Fruit fly (Drosophila melanogaster) whole organism, embryonic: ENCODE results near the gene Claspin.

Source experiments
- ATbp ChIP-seq: fragments of 200-800 bp; sonication (Bioruptor generic); optimal IDR thresholded peaks from 2 replicates; lab custom pipeline; 2017; ENCODE audit warnings: missing biosample characterization, mild to moderate bottlenecking, missing genetic modification characterization, missing genetic modification reagents
- Ada2b ChIP-seq: fragments of 200-800 bp; sonication (Bioruptor generic); IDR thresholded peaks from 2 replicates; pipeline ENCODE4 v1.3.6; 2022; ENCODE audit warnings: missing biosample characterization, missing genetic modification characterization
- Atf3 ChIP-seq: fragments of 200-800 bp; sonication (Bioruptor generic); optimal IDR thresholded peaks from 3 replicates; lab custom pipeline; 2016; ENCODE audit warnings: missing biosample characterization, missing genetic modification characterization
- Bdp1 ChIP-seq: fragments of 200-800 bp; sonication (Bioruptor generic); optimal IDR thresholded peaks from 3 replicates; lab custom pipeline; 2016; ENCODE audit warnings: missing biosample characterization, missing genetic modification characterization
- CG10267 ChIP-seq: fragments of 200-800 bp; sonication (Bioruptor generic); optimal IDR thresholded peaks from 2 replicates; lab custom pipeline; 2018; ENCODE audit warnings: missing biosample characterization, mild to moderate bottlenecking, missing genetic modification characterization, moderate library complexity
- CG10959 ChIP-seq: fragments of 200-800 bp; sonication (Bioruptor generic); IDR thresholded peaks from 2 replicates; pipeline ENCODE4 v1.3.6; 2022; ENCODE audit warnings: missing biosample characterization, missing genetic modification characterization
- CG12219 ChIP-seq: fragments of 200-800 bp; sonication (Bioruptor generic); optimal IDR thresholded peaks from 3 replicates; lab custom pipeline; 2018; ENCODE audit warnings: missing biosample characterization, mild to moderate bottlenecking, missing genetic modification characterization
- CG13287 ChIP-seq: fragments of 200-800 bp; sonication (Bioruptor generic); IDR thresholded peaks from 2 replicates; pipeline ENCODE4 v1.3.6; 2022; ENCODE audit warnings: missing biosample characterization, missing genetic modification characterization; ENCODE audit not compliant: partially characterized antibody
- CG14860 ChIP-seq: fragments of 200-800 bp; sonication (Bioruptor generic); IDR thresholded peaks from 3 replicates; pipeline ENCODE4 v1.3.6; 2022; ENCODE audit warnings: missing biosample characterization, missing genetic modification characterization; ENCODE audit not compliant: partially characterized antibody
- CG14965 ChIP-seq: fragments of 200-800 bp; sonication (Bioruptor generic); optimal IDR thresholded peaks from 2 replicates; lab custom pipeline; 2016; ENCODE audit warnings: missing biosample characterization, missing genetic modification characterization, borderline replicate concordance
- CG17186 ChIP-seq: fragments of 200-800 bp; sonication (Bioruptor generic); optimal IDR thresholded peaks from 3 replicates; lab custom pipeline; 2017; ENCODE audit warnings: missing biosample characterization, missing genetic modification reagents, missing genetic modification characterization
- CG17568 ChIP-seq: fragments of 200-800 bp; sonication (Bioruptor generic); optimal IDR thresholded peaks from 2 replicates; lab custom pipeline; 2018; ENCODE audit warnings: missing biosample characterization, mild to moderate bottlenecking, missing genetic modification characterization, moderate library complexity
- CG17802 ChIP-seq: fragments of 200-800 bp; sonication (Bioruptor generic); optimal IDR thresholded peaks from 2 replicates; lab custom pipeline; 2018; ENCODE audit warnings: missing biosample characterization, mild to moderate bottlenecking, missing genetic modification characterization, moderate library complexity
- CG2120 ChIP-seq: fragments of 200-800 bp; sonication (Bioruptor generic); optimal IDR thresholded peaks from 3 replicates; lab custom pipeline; 2016; ENCODE audit warnings: missing biosample characterization, missing genetic modification characterization
- CG32772 ChIP-seq: fragments of 200-800 bp; sonication (Bioruptor generic); IDR thresholded peaks from 2 replicates; pipeline ENCODE4 v1.3.6; 2022; ENCODE audit warnings: missing biosample characterization, missing genetic modification characterization
- CG34422 ChIP-seq: fragments of 200-800 bp; sonication (Bioruptor generic); IDR thresholded peaks from 3 replicates; pipeline ENCODE4 v1.3.6; 2022; ENCODE audit warnings: missing biosample characterization, missing genetic modification characterization
- CG3726 ChIP-seq: fragments of 200-800 bp; sonication (Bioruptor generic); IDR thresholded peaks from 3 replicates; pipeline ENCODE4, ENCODE4 v1.3.6; 2022; ENCODE audit warnings: missing biosample characterization, missing genetic modification characterization
- CG4282 ChIP-seq: fragments of 200-800 bp; sonication (Bioruptor generic); optimal IDR thresholded peaks from 2 replicates; lab custom pipeline; 2016; ENCODE audit warnings: missing biosample characterization, missing genetic modification characterization
- CG5180 ChIP-seq: fragments of 200-800 bp; sonication (Bioruptor generic); optimal IDR thresholded peaks from 3 replicates; lab custom pipeline; 2017; ENCODE audit warnings: missing biosample characterization, missing genetic modification characterization, mild to moderate bottlenecking, moderate library complexity, missing genetic modification reagents
- CG7271 ChIP-seq: fragments of 200-800 bp; sonication (Bioruptor generic); optimal IDR thresholded peaks from 2 replicates; lab custom pipeline; 2018; ENCODE audit warnings: missing biosample characterization, mild to moderate bottlenecking, missing genetic modification characterization, moderate library complexity
- CG7786 ChIP-seq: fragments of 200-800 bp; sonication (Bioruptor generic); optimal IDR thresholded peaks from 2 replicates; lab custom pipeline; 2016; ENCODE audit warnings: missing biosample characterization, missing genetic modification characterization
- CG8281 ChIP-seq: fragments of 200-800 bp; sonication (Bioruptor generic); optimal IDR thresholded peaks from 2 replicates; lab custom pipeline; 2018; ENCODE audit warnings: missing biosample characterization, mild to moderate bottlenecking, missing genetic modification characterization, moderate library complexity
- CG8765 ChIP-seq: fragments of 200-800 bp; sonication (Bioruptor generic); IDR thresholded peaks from 2 replicates; pipeline ENCODE4 v1.3.6; 2022; ENCODE audit warnings: missing biosample characterization, missing genetic modification characterization
- CG8944 ChIP-seq: fragments of 200-800 bp; sonication (Bioruptor generic); optimal IDR thresholded peaks from 3 replicates; lab custom pipeline; 2016; ENCODE audit warnings: missing biosample characterization, missing genetic modification characterization
- Doc2 ChIP-seq: fragments of 200-800 bp; sonication (Bioruptor generic); IDR thresholded peaks from 2 replicates; pipeline ENCODE4 v1.3.6; 2022; ENCODE audit warnings: missing biosample characterization, missing genetic modification characterization
- Doc3 ChIP-seq: fragments of 200-800 bp; sonication (Bioruptor generic); IDR thresholded peaks from 3 replicates; pipeline ENCODE4 v1.3.6; 2022; ENCODE audit warnings: missing biosample characterization, missing genetic modification characterization; ENCODE audit not compliant: partially characterized antibody
- Mrtf ChIP-seq: fragments of 200-800 bp; sonication (Bioruptor generic); IDR thresholded peaks from 3 replicates; pipeline ENCODE4 v1.3.6; 2022; ENCODE audit warnings: missing biosample characterization, missing genetic modification characterization
- Rx ChIP-seq: fragments of 200-800 bp; sonication (Bioruptor generic); IDR thresholded peaks from 2 replicates; pipeline ENCODE4 v1.3.6; 2022; ENCODE audit warnings: missing biosample characterization, missing genetic modification characterization
- Sry-β ChIP-seq: fragments of 200-800 bp; sonication (Bioruptor generic); optimal IDR thresholded peaks from 2 replicates; lab custom pipeline; 2018; ENCODE audit warnings: missing biosample characterization, mild to moderate bottlenecking, missing genetic modification characterization, moderate library complexity
- Sry-δ ChIP-seq: fragments of 200-800 bp; sonication (Bioruptor generic); optimal IDR thresholded peaks from 2 replicates; lab custom pipeline; 2016; ENCODE audit warnings: missing biosample characterization, missing genetic modification characterization
- Ssrp ChIP-seq: fragments of 200-800 bp; sonication (Bioruptor generic); optimal IDR thresholded peaks from 2 replicates; lab custom pipeline; 2018; ENCODE audit warnings: missing biosample characterization, mild to moderate bottlenecking, missing genetic modification characterization, moderate library complexity
- ac ChIP-seq: fragments of 200-800 bp; sonication (Bioruptor generic); optimal IDR thresholded peaks from 3 replicates; lab custom pipeline; 2017; ENCODE audit warnings: missing biosample characterization, mild to moderate bottlenecking, missing genetic modification characterization
- cato ChIP-seq: fragments of 200-800 bp; sonication (Bioruptor generic); optimal IDR thresholded peaks from 2 replicates; lab custom pipeline; 2016; ENCODE audit warnings: missing biosample characterization, missing genetic modification characterization, borderline replicate concordance
- chm ChIP-seq: fragments of 200-800 bp; sonication (Bioruptor generic); IDR thresholded peaks from 2 replicates; pipeline ENCODE4 v1.3.6; 2022; ENCODE audit warnings: missing biosample characterization, missing genetic modification characterization
- chn ChIP-seq: fragments of 200-800 bp; sonication (Bioruptor generic); optimal IDR thresholded peaks from 2 replicates; lab custom pipeline; 2016; ENCODE audit warnings: missing biosample characterization, missing genetic modification characterization
- crc ChIP-seq: fragments of 200-800 bp; sonication (Bioruptor generic); optimal IDR thresholded peaks from 2 replicates; lab custom pipeline; 2016; ENCODE audit warnings: missing biosample characterization, missing genetic modification characterization
- ems ChIP-seq: fragments of 200-800 bp; sonication (Bioruptor generic); optimal IDR thresholded peaks from 3 replicates; lab custom pipeline; 2016; ENCODE audit warnings: missing biosample characterization, missing genetic modification characterization
- eve ChIP-seq, 2 experiments: fragments of >200 bp; optimal IDR thresholded peaks; 2 replicates each; lab custom pipeline; 2017; ENCODE audit warnings: missing biosample characterization in 2 of 2, missing genetic modification characterization in 2 of 2
- fd102C ChIP-seq: fragments of 200-800 bp; sonication (Bioruptor generic); optimal IDR thresholded peaks from 2 replicates; lab custom pipeline; 2018; ENCODE audit warnings: missing biosample characterization, mild to moderate bottlenecking, missing genetic modification characterization, moderate library complexity
- her ChIP-seq: fragments of 200-800 bp; sonication (Bioruptor generic); optimal IDR thresholded peaks from 2 replicates; lab custom pipeline; 2016; ENCODE audit warnings: missing biosample characterization, missing genetic modification characterization
- inv ChIP-seq: fragments of 200-800 bp; sonication (Bioruptor generic); IDR thresholded peaks from 2 replicates; pipeline ENCODE4 v1.3.6; 2022; ENCODE audit warnings: missing biosample characterization, missing genetic modification characterization; ENCODE audit not compliant: partially characterized antibody
- lmd ChIP-seq: fragments of 200-800 bp; sonication (Bioruptor generic); IDR thresholded peaks from 2 replicates; pipeline ENCODE4 v1.3.6; 2022; ENCODE audit warnings: missing biosample characterization, missing genetic modification characterization
- luna ChIP-seq: fragments of 200-800 bp; sonication (Bioruptor generic); optimal IDR thresholded peaks from 2 replicates; lab custom pipeline; 2016; ENCODE audit warnings: missing biosample characterization, missing genetic modification characterization
- mirr ChIP-seq: fragments of 200-800 bp; sonication (Bioruptor generic); optimal IDR thresholded peaks from 3 replicates; lab custom pipeline; 2018; ENCODE audit warnings: missing biosample characterization, mild to moderate bottlenecking, missing genetic modification characterization
- onecut ChIP-seq: fragments of 200-800 bp; sonication (Bioruptor generic); IDR thresholded peaks from 2 replicates; pipeline ENCODE4 v1.3.6; 2022; ENCODE audit warnings: missing biosample characterization, missing genetic modification characterization
- pan ChIP-seq, 4 experiments: fragments of >200 bp in 3 of 4; fragments of 200-800 bp in 1 of 4; sonication (Bioruptor generic) in 1 of 4; optimal IDR thresholded peaks in 3 of 4; IDR thresholded peaks in 1 of 4; 2 replicates each; pipeline versions ENCODE4 v1.3.6 to Lab custom; 2017 to 2022; ENCODE audit warnings: missing biosample characterization in 2 of 4, missing genetic modification characterization in 2 of 4, mixed read lengths in 1 of 4
- ro ChIP-seq: fragments of 200-800 bp; sonication (Bioruptor generic); IDR thresholded peaks from 2 replicates; pipeline ENCODE4 v1.3.6; 2022; ENCODE audit warnings: missing biosample characterization, missing genetic modification characterization
- seq ChIP-seq: fragments of 200-800 bp; sonication (Bioruptor generic); IDR thresholded peaks from 2 replicates; pipeline ENCODE4 v1.3.6; 2022; ENCODE audit warnings: missing biosample characterization, missing genetic modification characterization
- sr ChIP-seq: fragments of 200-800 bp; sonication (Bioruptor generic); IDR thresholded peaks from 3 replicates; pipeline ENCODE4 v1.3.6; 2022; ENCODE audit warnings: missing biosample characterization, missing genetic modification characterization
- ssp ChIP-seq: fragments of 200-800 bp; sonication (Bioruptor generic); IDR thresholded peaks from 2 replicates; pipeline ENCODE4 v1.3.6; 2022; ENCODE audit warnings: missing biosample characterization, missing genetic modification characterization
- wdn ChIP-seq: fragments of 200-800 bp; sonication (Bioruptor generic); IDR thresholded peaks from 2 replicates; pipeline ENCODE4 v1.3.6; 2022; ENCODE audit warnings: missing biosample characterization, missing genetic modification characterization

Gene Claspin

dm6 chr3L:4269920-4270319 lies 43.4 kb upstream of the Claspin start (continued):
- TF ChIP-seq cato (GFP tag; lab: Kevin White, UChicago) (no peak), CG13287 (GFP tag; lab: Robert Waterston, UW) (no peak), inv (GFP tag; lab: Robert Waterston, UW) (no peak), Mrtf (GFP tag; lab: Robert Waterston, UW) (no peak), Sry-δ (GFP tag; lab: Kevin White, UChicago) (no peak), CG32772 (GFP tag; lab: Robert Waterston, UW) (peak; percentile 49; the same call in 1 of the 2 replicates), CG2120 (no peak), CG17186 (no peak), CG4282 (GFP tag; lab: Kevin White, UChicago) (no peak), CG17568 (GFP tag; lab: Kevin White, UChicago) (peak; percentile 48), sr (GFP tag; lab: Robert Waterston, UW) (no peak), ac (GFP tag; lab: Kevin White, UChicago) (no peak), CG10267 (tag; lab: Kevin White, UChicago) (peak; percentile 76), chn (GFP tag; lab: Kevin White, UChicago) (no peak), Rx (GFP tag; lab: Robert Waterston, UW) (0 out of 2 replicates have a peak, but pooled peaks have one; percentile 23), ro (no peak), CG17802 (tag; lab: Kevin White, UChicago) (no peak), CG7786 (GFP tag; lab: Kevin White, UChicago) (no peak), ems (GFP tag; lab: Kevin White, UChicago) (no peak), Ssrp (peak; percentile 72), mirr (GFP tag; lab: Kevin White, UChicago) (no peak), seq (peak; percentile 62; the same call in 1 of the 2 replicates), chm (GFP tag; lab: Robert Waterston, UW) (no peak), fd102C (GFP tag; lab: Kevin White, UChicago) (no peak), Atf3 (GFP tag; lab: Kevin White, UChicago) (no peak), Doc2 (GFP tag; lab: Robert Waterston, UW) (no peak), eve (GFP tag; optimal IDR thresholded peaks at IDR 0.05; lab: Kevin White, UChicago) (no peak), CG34422 (GFP tag; lab: Robert Waterston, UW) (peak; percentile 54; the same call in 1 of the 3 replicates), her (no peak), CG7271 (peak; percentile 13), onecut (no peak), CG14860 (no peak), Bdp1 (no peak), crc (GFP tag; lab: Kevin White, UChicago) (no peak), CG8765 (no peak), CG8944 (GFP tag; lab: Kevin White, UChicago) (no peak), CG12219 (GFP tag; lab: Kevin White, UChicago) (peak; percentile 60), CG14965 (GFP tag; lab: Kevin White, UChicago) (no peak), ssp (peak; percentile 39; the same call in 1 of the 2 replicates), Ada2b (GFP tag; lab: Robert Waterston, UW) (peak; percentile 58), wdn (0 out of 2 replicates have a peak, but pooled peaks have one; percentile 7), Doc3 (GFP tag; lab: Robert Waterston, UW) (no peak), pan (optimal IDR thresholded peaks at IDR 0.05; lab: Kevin White, UChicago) (no peak), pan (GFP tag; optimal IDR thresholded peaks at IDR 0.05 in 1 of 2, IDR thresholded peaks at IDR 0.05 in 1 of 2) (peak in 1 of 2 experiments; percentile 69), CG8281 (peak; percentile 40), CG5180 (GFP tag; lab: Kevin White, UChicago) (peak; percentile 56), CG3726 (GFP tag; lab: Robert Waterston, UW) (no peak), CG10959 (GFP tag; lab: Robert Waterston, UW) (peak; percentile 34; the same call in 1 of the 2 replicates), Sry-β (GFP tag; lab: Kevin White, UChicago) (no peak), lmd (GFP tag; lab: Robert Waterston, UW) (peak; percentile 66), ATbp (GFP tag; lab: Kevin White, UChicago) (peak; percentile 69), luna (GFP tag; lab: Kevin White, UChicago) (no peak)
